Worm (Caenorhabditis elegans) whole organism, L2 larva: ENCODE measurements around the gene dna-2.

Experiments
- F13H6.1 ChIP-seq: sonication (generic microtip); optimal IDR thresholded peaks from 2 replicates; lab custom pipeline; 2016; ENCODE audit warnings: missing genetic modification characterization, missing compliant biosample characterization
- lin-11 ChIP-seq: fragments of 150-350 bp; sonication (generic microtip); optimal IDR thresholded peaks from 2 replicates; lab custom pipeline; 2014; ENCODE audit warnings: missing biosample characterization, missing genetic modification characterization, inconsistent platforms, mixed read lengths
- lin-39 ChIP-seq: fragments of 150-350 bp; optimal IDR thresholded peaks from 2 replicates; lab custom pipeline; 2014; ENCODE audit warnings: missing biosample characterization, missing genetic modification reagents, missing genetic modification characterization
- nhr-237 ChIP-seq: fragments of 150-350 bp; optimal IDR thresholded peaks from 2 replicates; lab custom pipeline; 2014; ENCODE audit warnings: missing biosample characterization, missing genetic modification characterization
- ztf-11 ChIP-seq: sonication (generic microtip); optimal IDR thresholded peaks from 2 replicates; lab custom pipeline; 2017; ENCODE audit warnings: missing biosample characterization, missing genetic modification characterization

ce11 chrII:11802451-11802850, 24.2 kb downstream of the dna-2 start, which contains the start of gene F43G6.17:
- TF ChIP-seq F13H6.1 (no peak), ztf-11 (tag; lab: Kevin White, UChicago) (no peak), lin-11 (tag; lab: Kevin White, UChicago) (no peak), nhr-237 (no peak), lin-39 (tag; lab: Kevin White, UChicago) (no peak)
